Fruit fly (Drosophila melanogaster) S2 (cell line): Measurements from ENCODE around the gene RpS14b.

Experiments
- CG8478 ChIP-seq: fragments of >200 bp; optimal IDR thresholded peaks from 2 replicates; lab custom pipeline; 2018
- CTCF ChIP-seq, 2 experiments: fragments of >200 bp; optimal IDR thresholded peaks; 2 replicates each; lab custom pipeline; 2018

dm6 chrX:7920081-7920688 is 14.5 kb upstream of the RpS14b start, which contains the start of the genes hdm and Ykt6:
- TF ChIP-seq CTCF (optimal IDR thresholded peaks at IDR 0.05; lab: Kevin White, UChicago) (peak in 1 of 2 experiments; percentile 2), CG8478 (lab: Kevin White, UChicago) (no peak)
